Worm (Caenorhabditis elegans) whole organism, young adult: ENCODE measurements around the gene F11E6.9.

ENCODE experiments used
- F49E8.2 ChIP-seq: sonication (generic microtip); optimal IDR thresholded peaks from 3 replicates; lab custom pipeline; 2017; ENCODE audit warnings: missing genetic modification characterization, mild to moderate bottlenecking, missing compliant biosample characterization, antibody characterized with exemption, moderate library complexity; ENCODE audit not compliant: insufficient read depth
- Y79H2A.3 ChIP-seq: fragments of 200-800 bp; sonication (Bioruptor generic); conservative IDR thresholded peaks from 2 replicates; pipeline ENCODE4 v1.3.6; 2022; ENCODE audit warnings: missing genetic modification reagents, missing genetic modification characterization, missing compliant biosample characterization
- ama-1 ChIP-seq, 3 experiments: fragments of 150-350 bp in 1 of 3; sonication (generic microtip) in 2 of 3; optimal IDR thresholded peaks; 2 replicates each; lab custom pipeline; 2014 to 2018; ENCODE audit warnings: missing biosample characterization in 2 of 3, missing genetic modification characterization in 2 of 3, missing genetic modification reagents in 2 of 3
- cebp-1 ChIP-seq, 2 experiments: fragments of 200-800 bp in 1 of 2; sonication (Bioruptor generic) in 1 of 2; sonication (generic microtip) in 1 of 2; IDR thresholded peaks in 1 of 2; optimal IDR thresholded peaks in 1 of 2; 2 replicates each; pipeline versions ENCODE4 v1.3.6 to Lab custom; 2017 to 2022; ENCODE audit warnings: missing compliant biosample characterization in 2 of 2, missing genetic modification characterization in 2 of 2, mild to moderate bottlenecking in 1 of 2, missing genetic modification reagents in 1 of 2, moderate library complexity in 1 of 2
- dpl-1 ChIP-seq: fragments of 150-350 bp; optimal IDR thresholded peaks from 2 replicates; lab custom pipeline; 2014; ENCODE audit warnings: missing biosample characterization, missing genetic modification reagents, missing genetic modification characterization
- let-526 ChIP-seq: fragments of 200-800 bp; sonication (Bioruptor generic); IDR thresholded peaks from 2 replicates; pipeline ENCODE4 v1.3.6; 2022; ENCODE audit warnings: missing genetic modification reagents, missing genetic modification characterization, missing compliant biosample characterization
- nhr-90 ChIP-seq: sonication (generic microtip); optimal IDR thresholded peaks from 2 replicates; lab custom pipeline; 2016; ENCODE audit warnings: missing genotype, mild to moderate bottlenecking, missing genetic modification characterization, missing compliant biosample characterization
- snpc-3.4 ChIP-seq: sonication (generic microtip); optimal IDR thresholded peaks from 2 replicates; lab custom pipeline; 2017; ENCODE audit warnings: missing genetic modification characterization, mild to moderate bottlenecking, missing compliant biosample characterization, antibody characterized with exemption, moderate library complexity, missing genotype, missing genetic modification reagents
- sptf-2 ChIP-seq: fragments of 200-800 bp; sonication (Bioruptor generic); optimal IDR thresholded peaks from 2 replicates; lab custom pipeline; 2018; ENCODE audit warnings: mild to moderate bottlenecking, missing genetic modification characterization, missing compliant biosample characterization
- unc-130 ChIP-seq: sonication (generic microtip); optimal IDR thresholded peaks from 2 replicates; lab custom pipeline; 2016; ENCODE audit warnings: missing genetic modification reagents, missing genetic modification characterization, missing compliant biosample characterization
- unc-62 ChIP-seq: fragments of 150-350 bp; optimal IDR thresholded peaks from 2 replicates; lab custom pipeline; 2014; ENCODE audit warnings: missing biosample characterization, missing genetic modification reagents, missing genetic modification characterization

DNA sequence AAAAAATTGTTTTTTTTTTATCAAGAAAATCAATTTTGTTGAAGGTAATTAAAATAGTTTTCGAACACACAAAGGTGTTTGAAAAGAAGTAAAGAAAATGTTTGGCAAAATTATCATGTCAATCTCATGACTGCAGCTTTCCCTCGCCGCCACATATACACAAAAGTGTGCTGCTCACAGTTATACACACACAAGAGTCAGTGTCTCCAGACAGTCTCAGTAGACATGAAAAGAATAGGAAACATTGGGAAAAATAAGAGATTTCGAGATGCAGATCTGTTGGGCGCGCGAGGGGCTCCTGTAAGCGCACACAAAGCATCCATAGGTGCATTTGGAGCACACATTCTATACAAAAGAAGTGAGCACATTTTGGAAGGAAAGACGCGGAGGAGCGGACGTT, 26.8 kb downstream of the F11E6.9 start:
- TF ChIP-seq dpl-1 (no peak), nhr-90 (no peak), cebp-1 (GFP tag; IDR thresholded peaks at IDR 0.05; lab: Robert Waterston, UW) (no peak), cebp-1 (tag; optimal IDR thresholded peaks at IDR 0.05; lab: Kevin White, UChicago) (no peak), let-526 (no peak), Y79H2A.3 (GFP tag; lab: Robert Waterston, UW) (no peak), sptf-2 (GFP tag; lab: Kevin White, UChicago) (no peak), ama-1 (optimal IDR thresholded peaks at IDR 0.05; lab: Kevin White, UChicago) (no peak), ama-1 (GFP tag; optimal IDR thresholded peaks at IDR 0.05; lab: Kevin White, UChicago) (no peak), unc-130 (no peak), snpc-3.4 (tag; lab: Kevin White, UChicago) (no peak), unc-62 (GFP tag; lab: Kevin White, UChicago) (no peak), F49E8.2 (tag; lab: Kevin White, UChicago) (no peak)
